In the genomic region with DNA sequence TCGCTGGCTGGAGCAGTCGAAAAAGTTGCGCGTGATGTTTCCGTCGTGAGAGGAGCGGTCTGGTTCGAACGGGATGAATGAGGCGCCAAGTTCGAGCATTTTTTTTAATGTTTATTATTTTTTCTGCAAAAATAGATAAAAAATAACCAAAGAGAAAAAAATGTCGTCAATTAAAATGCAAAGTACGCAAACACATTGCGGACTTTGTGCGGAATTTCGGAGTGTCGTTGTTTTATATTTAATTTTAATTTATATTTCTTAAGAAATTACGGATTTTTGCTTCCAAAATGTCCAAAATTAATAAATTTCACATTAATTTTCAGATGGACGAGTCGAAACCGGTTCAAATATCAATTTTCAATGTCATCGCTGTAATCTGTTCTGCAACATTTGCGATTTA, we compare ENCODE assay signal across 5 worm cellular contexts.
A peak's percentile ranks its signal among the peaks of the same experiment; 100 is the strongest.
TF ChIP-seq lines count a peak whose summit lies in the region.

A gene (plus strand): TSS at position 78 of the 400 bp plus-strand sequence.
A gene (minus strand): TSS at position 133 of the 400 bp plus-strand sequence.

TF ChIP-seq in whole organism, L1 larva, 84 proteins besides CTCF, POLR2A, EP300 and RAD21 (continued from another document and continues in another):
- TF ChIP-seq ztf-11 (tag; optimal IDR thresholded peaks at IDR 0.05; lab: Kevin White, UChicago): peak in 1 of 2 experiments; percentile 22
- TF ChIP-seq irx-1 (tag; optimal IDR thresholded peaks at IDR 0.05; lab: Kevin White, UChicago): peak; percentile 56
- TF ChIP-seq lin-39 (tag; optimal IDR thresholded peaks at IDR 0.05; lab: Kevin White, UChicago): peak; percentile 46
- no peak for TF ChIP-seq C34B4.2 (tag; optimal IDR thresholded peaks at IDR 0.05; lab: Kevin White, UChicago)
- peak; percentile 69 for TF ChIP-seq C16A3.4 (tag; optimal IDR thresholded peaks at IDR 0.05; lab: Kevin White, UChicago)
- TF ChIP-seq dpl-1 (GFP tag; optimal IDR thresholded peaks at IDR 0.05; lab: Kevin White, UChicago): peak; percentile 68 to 83 (median 77)
- TF ChIP-seq nhr-47 (tag; optimal IDR thresholded peaks at IDR 0.05; lab: Kevin White, UChicago): peak; percentile 83
- TF ChIP-seq nhr-11 (tag; optimal IDR thresholded peaks at IDR 0.05; lab: Kevin White, UChicago): no peak
- TF ChIP-seq sox-4 (tag; optimal IDR thresholded peaks at IDR 0.05; lab: Kevin White, UChicago): peak; percentile 1
- no peak for TF ChIP-seq nhr-77 (tag; optimal IDR thresholded peaks at IDR 0.05; lab: Kevin White, UChicago)
- TF ChIP-seq mep-1 (tag; optimal IDR thresholded peaks at IDR 0.05; lab: Kevin White, UChicago): peak; percentile 95
- peak; percentile 70 for TF ChIP-seq blmp-1 (tag; optimal IDR thresholded peaks at IDR 0.05; lab: Kevin White, UChicago)
- TF ChIP-seq hlh-4 (tag; optimal IDR thresholded peaks at IDR 0.05; lab: Kevin White, UChicago): no peak
- peak; percentile 93 for TF ChIP-seq F16B12.6 (tag; optimal IDR thresholded peaks at IDR 0.05; lab: Kevin White, UChicago)
- TF ChIP-seq zip-4 (GFP tag; optimal IDR thresholded peaks at IDR 0.05; lab: Kevin White, UChicago): no peak
- TF ChIP-seq C04F5.9 (tag; optimal IDR thresholded peaks at IDR 0.05; lab: Kevin White, UChicago): peak; percentile 37
- no peak for TF ChIP-seq mef-2 (tag; optimal IDR thresholded peaks at IDR 0.05; lab: Kevin White, UChicago)
- no peak for TF ChIP-seq lir-3 (tag; optimal IDR thresholded peaks at IDR 0.05; lab: Kevin White, UChicago; ENCODE audit: poor library complexity)
- TF ChIP-seq isw-1 (GFP tag; IDR thresholded peaks at IDR 0.05; lab: Robert Waterston, UW): peak; percentile 52
- no peak for TF ChIP-seq unc-30 (tag; optimal IDR thresholded peaks at IDR 0.05; lab: Kevin White, UChicago)
- TF ChIP-seq mdl-1 (tag; optimal IDR thresholded peaks at IDR 0.05; lab: Kevin White, UChicago): no peak
- peak; percentile 87 for TF ChIP-seq snu-23 (GFP tag; optimal IDR thresholded peaks at IDR 0.05; lab: Kevin White, UChicago)
- TF ChIP-seq unc-86 (tag; optimal IDR thresholded peaks at IDR 0.05; lab: Kevin White, UChicago): peak; percentile 49
- TF ChIP-seq egl-27 (tag; optimal IDR thresholded peaks at IDR 0.05; lab: Kevin White, UChicago): no peak
- peak; percentile 85 for TF ChIP-seq xbp-1 (tag; optimal IDR thresholded peaks at IDR 0.05; lab: Kevin White, UChicago)

TF ChIP-seq in whole organism, L2 larva, 48 proteins besides CTCF, POLR2A, EP300 and RAD21 (continued from another document and continues in another):
- TF ChIP-seq nhr-237 (tag; optimal IDR thresholded peaks at IDR 0.05; lab: Kevin White, UChicago) (no peak), blmp-1 (tag; optimal IDR thresholded peaks at IDR 0.05; lab: Kevin White, UChicago; ENCODE audit: insufficient read depth) (no peak), lin-39 (tag; optimal IDR thresholded peaks at IDR 0.05; lab: Kevin White, UChicago) (no peak), ama-1 (optimal IDR thresholded peaks at IDR 0.05; lab: Kevin White, UChicago) (no peak), mdl-1 (tag; optimal IDR thresholded peaks at IDR 0.05; lab: Kevin White, UChicago) (no peak), snpc-4 (tag; optimal IDR thresholded peaks at IDR 0.05; lab: Kevin White, UChicago) (peak; percentile 24), Y55F3AM.14 (GFP tag; optimal IDR thresholded peaks at IDR 0.05; lab: Kevin White, UChicago) (no peak), nhr-10 (tag; optimal IDR thresholded peaks at IDR 0.05; lab: Kevin White, UChicago) (no peak), nhr-25 (tag; optimal IDR thresholded peaks at IDR 0.05; lab: Kevin White, UChicago) (peak; percentile 51), unc-62 (GFP tag; optimal IDR thresholded peaks at IDR 0.05; lab: Kevin White, UChicago) (no peak), ztf-1 (GFP tag; conservative IDR thresholded peaks at IDR 0.05; lab: Robert Waterston, UW) (no peak), ceh-16 (tag; optimal IDR thresholded peaks at IDR 0.05; lab: Kevin White, UChicago) (no peak), nhr-11 (tag; optimal IDR thresholded peaks at IDR 0.05; lab: Kevin White, UChicago) (no peak), mab-5 (tag; optimal IDR thresholded peaks at IDR 0.05; lab: Kevin White, UChicago) (no peak), nhr-129 (tag; optimal IDR thresholded peaks at IDR 0.05; lab: Kevin White, UChicago) (no peak), skn-1 (tag; optimal IDR thresholded peaks at IDR 0.05; lab: Kevin White, UChicago) (peak; percentile 27), crh-2 (tag; optimal IDR thresholded peaks at IDR 0.05; lab: Kevin White, UChicago) (peak; percentile 54), sma-9 (GFP tag; optimal IDR thresholded peaks at IDR 0.05; lab: Kevin White, UChicago) (no peak), sma-9 (tag; optimal IDR thresholded peaks at IDR 0.05; lab: Kevin White, UChicago) (no peak), gmeb-1 (tag; optimal IDR thresholded peaks at IDR 0.05; lab: Kevin White, UChicago) (peak; percentile 83), ztf-11 (tag; optimal IDR thresholded peaks at IDR 0.05; lab: Kevin White, UChicago) (no peak), nhr-77 (tag; optimal IDR thresholded peaks at IDR 0.05; lab: Kevin White, UChicago) (no peak), lin-13 (GFP tag; optimal IDR thresholded peaks at IDR 0.05; lab: Kevin White, UChicago) (peak; percentile 77), lin-11 (tag; optimal IDR thresholded peaks at IDR 0.05; lab: Kevin White, UChicago) (no peak), elt-3 (tag; optimal IDR thresholded peaks at IDR 0.05; lab: Kevin White, UChicago) (no peak), alr-1 (tag; optimal IDR thresholded peaks at IDR 0.05; lab: Kevin White, UChicago) (no peak), sem-4 (tag; optimal IDR thresholded peaks at IDR 0.05; lab: Kevin White, UChicago) (peak; percentile 54)

TF ChIP-seq in whole organism, L3 larva, 47 proteins besides CTCF, POLR2A, EP300 and RAD21 (continued from another document and continues in another):
- no peak for TF ChIP-seq unc-39 (tag; optimal IDR thresholded peaks at IDR 0.05; lab: Kevin White, UChicago)
- TF ChIP-seq fkh-2 (tag; optimal IDR thresholded peaks at IDR 0.05; lab: Kevin White, UChicago): no peak
- TF ChIP-seq jun-1 (tag; optimal IDR thresholded peaks at IDR 0.05; lab: Kevin White, UChicago): no peak
- TF ChIP-seq zag-1 (tag; optimal IDR thresholded peaks at IDR 0.05; lab: Kevin White, UChicago): no peak
- no peak for TF ChIP-seq tbx-2 (tag; optimal IDR thresholded peaks at IDR 0.05; lab: Kevin White, UChicago)
- peak; percentile 71 for TF ChIP-seq snpc-4 (tag; optimal IDR thresholded peaks at IDR 0.05; lab: Kevin White, UChicago)
- TF ChIP-seq ztf-4 (tag; optimal IDR thresholded peaks at IDR 0.05; lab: Kevin White, UChicago): no peak
- no peak for TF ChIP-seq mdl-1 (tag; optimal IDR thresholded peaks at IDR 0.05; lab: Kevin White, UChicago)
- no peak for TF ChIP-seq nhr-25 (tag; optimal IDR thresholded peaks at IDR 0.05; lab: Kevin White, UChicago)
- TF ChIP-seq ztf-11 (tag; optimal IDR thresholded peaks at IDR 0.05; lab: Kevin White, UChicago): no peak
- TF ChIP-seq nhr-28 (tag; optimal IDR thresholded peaks at IDR 0.05; lab: Kevin White, UChicago): no peak
- TF ChIP-seq skn-1 (tag; optimal IDR thresholded peaks at IDR 0.05; lab: Kevin White, UChicago): no peak
- TF ChIP-seq aly-2 (tag; optimal IDR thresholded peaks at IDR 0.05; lab: Kevin White, UChicago): no peak
- peak; percentile 76 for TF ChIP-seq lin-15B (tag; optimal IDR thresholded peaks at IDR 0.05; lab: Kevin White, UChicago)
- peak; percentile 83 for TF ChIP-seq nhr-23 (tag; optimal IDR thresholded peaks at IDR 0.05; lab: Kevin White, UChicago)
- TF ChIP-seq nfya-1 (tag; optimal IDR thresholded peaks at IDR 0.05; lab: Kevin White, UChicago; ENCODE audit: insufficient read depth): peak; percentile 56
- no peak for TF ChIP-seq fos-1 (tag; optimal IDR thresholded peaks at IDR 0.05; lab: Kevin White, UChicago)
- no peak for TF ChIP-seq nhr-11 (tag; optimal IDR thresholded peaks at IDR 0.05; lab: Kevin White, UChicago)
- TF ChIP-seq nhr-76 (tag; optimal IDR thresholded peaks at IDR 0.05; lab: Kevin White, UChicago): no peak
- no peak for TF ChIP-seq nhr-237 (tag; optimal IDR thresholded peaks at IDR 0.05; lab: Kevin White, UChicago)
- no peak for TF ChIP-seq elt-3 (tag; optimal IDR thresholded peaks at IDR 0.05; lab: Kevin White, UChicago)
- TF ChIP-seq unc-62 (GFP tag; optimal IDR thresholded peaks at IDR 0.05; lab: Kevin White, UChicago): no peak
- no peak for TF ChIP-seq ama-1 (optimal IDR thresholded peaks at IDR 0.05; lab: Kevin White, UChicago)
- TF ChIP-seq nhr-12 (tag; optimal IDR thresholded peaks at IDR 0.05; lab: Kevin White, UChicago): no peak
- no peak for TF ChIP-seq egl-27 (tag; optimal IDR thresholded peaks at IDR 0.05; lab: Kevin White, UChicago)
- no peak for TF ChIP-seq fkh-10 (GFP tag; optimal IDR thresholded peaks at IDR 0.05; lab: Kevin White, UChicago)
- peak; percentile 22 for TF ChIP-seq egl-5 (tag; optimal IDR thresholded peaks at IDR 0.05; lab: Kevin White, UChicago)
- peak; percentile 87 for TF ChIP-seq pha-4 (tag; optimal IDR thresholded peaks at IDR 0.05; lab: Kevin White, UChicago)
- no peak for TF ChIP-seq daf-12 (tag; optimal IDR thresholded peaks at IDR 0.05; lab: Kevin White, UChicago)

TF ChIP-seq in whole organism, L4 larva, 104 proteins besides CTCF, POLR2A, EP300 and RAD21 (continued from another document and continues in another):
- TF ChIP-seq nhr-28 (tag; optimal IDR thresholded peaks at IDR 0.05; lab: Kevin White, UChicago): no peak
- TF ChIP-seq lin-38 (GFP tag; IDR thresholded peaks at IDR 0.05; lab: Robert Waterston, UW): peak; percentile 78
- no peak for TF ChIP-seq sdz-12 (GFP tag; optimal IDR thresholded peaks at IDR 0.05; lab: Kevin White, UChicago)
- no peak for TF ChIP-seq Y5F2A.4 (GFP tag; optimal IDR thresholded peaks at IDR 0.05; lab: Kevin White, UChicago)
- TF ChIP-seq nhr-42 (GFP tag; IDR thresholded peaks at IDR 0.05; lab: Robert Waterston, UW): no peak
- no peak for TF ChIP-seq lin-29 (GFP tag; IDR thresholded peaks at IDR 0.05; lab: Robert Waterston, UW)
- TF ChIP-seq F44E2.7 (GFP tag; IDR thresholded peaks at IDR 0.05; lab: Robert Waterston, UW): no peak
- no peak for TF ChIP-seq F10B5.3 (tag; optimal IDR thresholded peaks at IDR 0.05; lab: Kevin White, UChicago)
- no peak for TF ChIP-seq gei-8 (GFP tag; optimal IDR thresholded peaks at IDR 0.05; lab: Kevin White, UChicago)
- TF ChIP-seq hif-1 (tag; optimal IDR thresholded peaks at IDR 0.05; lab: Kevin White, UChicago): no peak
- TF ChIP-seq lin-39 (tag; optimal IDR thresholded peaks at IDR 0.05; lab: Kevin White, UChicago): no peak
- no peak for TF ChIP-seq nhr-48 (tag; optimal IDR thresholded peaks at IDR 0.05; lab: Kevin White, UChicago)
- TF ChIP-seq tra-1 (GFP tag; IDR thresholded peaks at IDR 0.05; lab: Robert Waterston, UW): no peak
- peak; percentile 93 for TF ChIP-seq Y48G9A.11 (GFP tag; IDR thresholded peaks at IDR 0.05; lab: Robert Waterston, UW)
- peak; percentile 74 for TF ChIP-seq mep-1 (tag; optimal IDR thresholded peaks at IDR 0.05; lab: Kevin White, UChicago)
- TF ChIP-seq lin-15B (tag; optimal IDR thresholded peaks at IDR 0.05; lab: Kevin White, UChicago): no peak
- TF ChIP-seq nhr-77 (tag; optimal IDR thresholded peaks at IDR 0.05; lab: Kevin White, UChicago): no peak
- TF ChIP-seq daf-12 (tag; optimal IDR thresholded peaks at IDR 0.05; lab: Kevin White, UChicago): no peak
- TF ChIP-seq arid-1 (GFP tag; conservative IDR thresholded peaks at IDR 0.05; lab: Robert Waterston, UW): no peak
- no peak for TF ChIP-seq duxl-1 (tag; optimal IDR thresholded peaks at IDR 0.05; lab: Kevin White, UChicago; ENCODE audit: poor library complexity)
- TF ChIP-seq egl-43 (GFP tag; IDR thresholded peaks at IDR 0.05; lab: Robert Waterston, UW): no peak
- peak; percentile 53 for TF ChIP-seq dve-1 (tag; optimal IDR thresholded peaks at IDR 0.05; lab: Kevin White, UChicago; ENCODE audit: insufficient read depth)
- no peak for TF ChIP-seq hlh-30 (tag; optimal IDR thresholded peaks at IDR 0.05; lab: Kevin White, UChicago; ENCODE audit: insufficient read depth)
- no peak for TF ChIP-seq pqm-1 (tag; optimal IDR thresholded peaks at IDR 0.05; lab: Kevin White, UChicago)
- no peak for TF ChIP-seq F26F4.8 (GFP tag; conservative IDR thresholded peaks at IDR 0.05; lab: Robert Waterston, UW)
- TF ChIP-seq nhr-25 (tag; optimal IDR thresholded peaks at IDR 0.05; lab: Kevin White, UChicago; ENCODE audit: borderline replicate concordance, insufficient read depth): no peak
- TF ChIP-seq zag-1 (tag; optimal IDR thresholded peaks at IDR 0.05; lab: Kevin White, UChicago): no peak
- TF ChIP-seq ama-1 (optimal IDR thresholded peaks at IDR 0.05; lab: Kevin White, UChicago): no peak
- no peak for TF ChIP-seq daf-19 (GFP tag; conservative IDR thresholded peaks at IDR 0.05; lab: Robert Waterston, UW)
- TF ChIP-seq vab-7 (GFP tag; IDR thresholded peaks at IDR 0.05; lab: Robert Waterston, UW): no peak

TF ChIP-seq in whole organism, young adult, 124 proteins besides CTCF, POLR2A, EP300 and RAD21 (continued from another document):
- TF ChIP-seq lin-40 (tag; optimal IDR thresholded peaks at IDR 0.05; lab: Kevin White, UChicago) (peak; percentile 59), nhr-27 (tag; optimal IDR thresholded peaks at IDR 0.05; lab: Kevin White, UChicago) (no peak), cebp-1 (GFP tag; IDR thresholded peaks at IDR 0.05; lab: Robert Waterston, UW) (no peak), cebp-1 (tag; optimal IDR thresholded peaks at IDR 0.05; lab: Kevin White, UChicago) (peak; percentile 19), aptf-2 (GFP tag; conservative IDR thresholded peaks at IDR 0.05; lab: Robert Waterston, UW) (no peak), dpl-1 (GFP tag; optimal IDR thresholded peaks at IDR 0.05; lab: Kevin White, UChicago) (peak; percentile 40)
